Fruit fly (Drosophila melanogaster): Measurements from ENCODE around the gene nej.

Gene nej

dm6 chrX:9658865-9659339 lies 28.0 kb downstream of the nej start, which contains the start of gene Ptpmeg2 (continued):
- TF ChIP-seq Ets97D (GFP tag; optimal IDR thresholded peaks at IDR 0.05) (peak; percentile 94), NfI (GFP tag; optimal IDR thresholded peaks at IDR 0.05) (peak; percentile 70), CG10366 (GFP tag; IDR thresholded peaks at IDR 0.05) (peak; percentile 61), sob (GFP tag; IDR thresholded peaks at IDR 0.05) (peak; percentile 81), Sox102F (GFP tag; optimal IDR thresholded peaks at IDR 0.05) (peak; percentile 44), Hand (GFP tag; optimal IDR thresholded peaks at IDR 0.05) (no peak), br (optimal IDR thresholded peaks at IDR 0.05) (no peak), maf-S (GFP tag; optimal IDR thresholded peaks at IDR 0.05) (peak; percentile 65), HLH54F (GFP tag; optimal IDR thresholded peaks at IDR 0.05) (peak; percentile 34), eve (GFP tag; optimal IDR thresholded peaks at IDR 0.05) (no peak), CG8944 (GFP tag; optimal IDR thresholded peaks at IDR 0.05) (peak; percentile 65), Blimp-1 (GFP tag; optimal IDR thresholded peaks at IDR 0.05) (peak; percentile 18), dm (GFP tag; optimal IDR thresholded peaks at IDR 0.05) (peak; percentile 9), dysf (GFP tag; IDR thresholded peaks at IDR 0.05) (peak; percentile 71; the same call in 2 of the 3 replicates), exex (tag; optimal IDR thresholded peaks at IDR 0.05) (peak; percentile 11), inv (GFP tag; IDR thresholded peaks at IDR 0.05; ENCODE audit: partially characterized antibody) (peak; percentile 90), CG6813 (GFP tag; optimal IDR thresholded peaks at IDR 0.05) (peak; percentile 57), CG8281 (tag; optimal IDR thresholded peaks at IDR 0.05) (no peak), Camta (GFP tag; optimal IDR thresholded peaks at IDR 0.05) (peak; percentile 34), CG12104 (GFP tag; optimal IDR thresholded peaks at IDR 0.05) (no peak), unc-4 (GFP tag; IDR thresholded peaks at IDR 0.05; ENCODE audit: partially characterized antibody) (peak; percentile 95), Fer1 (GFP tag; optimal IDR thresholded peaks at IDR 0.05) (peak; percentile 68), bcd (GFP tag; optimal IDR thresholded peaks at IDR 0.05) (peak; percentile 61), Xrp1 (GFP tag; IDR thresholded peaks at IDR 0.05) (no peak), PHDP (tag; optimal IDR thresholded peaks at IDR 0.05) (peak; percentile 49), ewg (GFP tag; optimal IDR thresholded peaks at IDR 0.05) (peak; percentile 23), CG17359 (tag; optimal IDR thresholded peaks at IDR 0.05) (peak; percentile 58), danr (GFP tag; IDR thresholded peaks at IDR 0.05) (no peak), salm (tag; optimal IDR thresholded peaks at IDR 0.05) (peak; percentile 52), Optix (GFP tag; IDR thresholded peaks at IDR 0.05) (peak; percentile 63; the same call in 2 of the 3 replicates), wdn (GFP tag; IDR thresholded peaks at IDR 0.05) (no peak), CG6654 (GFP tag; optimal IDR thresholded peaks at IDR 0.05) (no peak), grn (GFP tag; optimal IDR thresholded peaks at IDR 0.05) (peak; percentile 10), Spps (tag; optimal IDR thresholded peaks at IDR 0.05) (peak; percentile 22), vfl (GFP tag; optimal IDR thresholded peaks at IDR 0.05) (peak; percentile 31), prd (optimal IDR thresholded peaks at IDR 0.05) (no peak), prd (GFP tag; IDR thresholded peaks at IDR 0.05) (peak; percentile 57; the same call in 2 of the 3 replicates), CG2889 (GFP tag; IDR thresholded peaks at IDR 0.05) (no peak), Oaz (GFP tag; IDR thresholded peaks at IDR 0.05) (no peak), nerfin-1 (tag; optimal IDR thresholded peaks at IDR 0.05) (no peak), Dref (GFP tag; IDR thresholded peaks at IDR 0.05) (peak; percentile 99), Gug (GFP tag; IDR thresholded peaks at IDR 0.05) (peak; percentile 70), Dp (GFP tag; optimal IDR thresholded peaks at IDR 0.05) (peak; percentile 54), CG3407 (GFP tag; optimal IDR thresholded peaks at IDR 0.05) (peak; percentile 34), ERR (GFP tag; optimal IDR thresholded peaks at IDR 0.05) (peak; percentile 59), Doc2 (GFP tag; IDR thresholded peaks at IDR 0.05) (no peak), sr (GFP tag; IDR thresholded peaks at IDR 0.05) (no peak), TFAM (GFP tag; optimal IDR thresholded peaks at IDR 0.05) (no peak), aop (GFP tag; IDR thresholded peaks at IDR 0.05) (no peak), CG18619 (GFP tag; optimal IDR thresholded peaks at IDR 0.05) (peak; percentile 58), CG14050 (GFP tag; IDR thresholded peaks at IDR 0.05) (no peak), Asciz (GFP tag; optimal IDR thresholded peaks at IDR 0.05) (peak; percentile 67)

Measured in whole organism, embryonic.